Fruit fly (Drosophila melanogaster) whole organism, prepupa: Measurements from ENCODE around the gene CG33648.
A peak's percentile ranks its signal among the peaks of the same experiment; 100 is the strongest.

Source experiments
- Blimp-1 ChIP-seq: fragments of 200-800 bp; sonication (Bioruptor generic); optimal IDR thresholded peaks from 3 replicates; lab custom pipeline; 2017; ENCODE audit warnings: missing biosample characterization, missing genetic modification characterization, mild to moderate bottlenecking, moderate library complexity, missing genetic modification reagents
- CG10631 ChIP-seq: fragments of 200-800 bp; sonication (Bioruptor generic); optimal IDR thresholded peaks from 2 replicates; lab custom pipeline; 2016; ENCODE audit warnings: missing biosample characterization, missing genetic modification characterization
- CG11294 ChIP-seq: fragments of 200-800 bp; sonication (Bioruptor generic); IDR thresholded peaks from 2 replicates; pipeline ENCODE4 v1.3.6; 2022; ENCODE audit warnings: missing biosample characterization, missing genetic modification characterization
- CG11762 ChIP-seq: fragments of 200-800 bp; sonication (Bioruptor generic); optimal IDR thresholded peaks from 3 replicates; lab custom pipeline; 2016; ENCODE audit warnings: missing biosample characterization, missing genetic modification characterization; ENCODE audit not compliant: insufficient read depth
- CG11902 ChIP-seq: fragments of 200-800 bp; sonication (Bioruptor generic); optimal IDR thresholded peaks from 3 replicates; lab custom pipeline; 2016; ENCODE audit warnings: missing biosample characterization, missing genetic modification characterization
- CG16779 ChIP-seq: fragments of 200-800 bp; sonication (Bioruptor generic); optimal IDR thresholded peaks from 3 replicates; lab custom pipeline; 2017; ENCODE audit warnings: missing biosample characterization, mild to moderate bottlenecking, missing genetic modification characterization
- CG3032 ChIP-seq: fragments of 200-800 bp; optimal IDR thresholded peaks from 2 replicates; lab custom pipeline; 2019; ENCODE audit warnings: missing biosample characterization, mild to moderate bottlenecking, missing genetic modification characterization, moderate library complexity
- CG31627 ChIP-seq: fragments of 200-800 bp; sonication (Bioruptor generic); optimal IDR thresholded peaks from 3 replicates; lab custom pipeline; 2016; ENCODE audit warnings: missing biosample characterization, missing genetic modification characterization
- CG32006 ChIP-seq: fragments of 200-800 bp; sonication (Bioruptor generic); optimal IDR thresholded peaks from 3 replicates; lab custom pipeline; 2017; ENCODE audit warnings: missing biosample characterization, mild to moderate bottlenecking, missing genetic modification characterization
- CG34406 ChIP-seq: fragments of 200-800 bp; sonication (Bioruptor generic); optimal IDR thresholded peaks from 3 replicates; lab custom pipeline; 2016; ENCODE audit warnings: missing biosample characterization, missing genetic modification characterization
- CG3919 ChIP-seq: fragments of 200-800 bp; sonication (Bioruptor generic); optimal IDR thresholded peaks from 3 replicates; lab custom pipeline; 2016; ENCODE audit warnings: missing biosample characterization, missing genetic modification characterization
- CG4318 ChIP-seq: fragments of 200-800 bp; sonication (Bioruptor generic); optimal IDR thresholded peaks from 3 replicates; lab custom pipeline; 2017; ENCODE audit warnings: missing biosample characterization, mild to moderate bottlenecking, missing genetic modification characterization
- CG6163 ChIP-seq: fragments of 200-800 bp; sonication (Bioruptor generic); IDR thresholded peaks from 3 replicates; pipeline ENCODE4 v1.3.6; 2022; ENCODE audit warnings: missing biosample characterization, missing genetic modification characterization
- CG6276 ChIP-seq: fragments of 200-800 bp; sonication (Bioruptor generic); optimal IDR thresholded peaks from 2 replicates; lab custom pipeline; 2017; ENCODE audit warnings: missing biosample characterization, mild to moderate bottlenecking, missing genetic modification characterization
- CG6792 ChIP-seq: fragments of 200-800 bp; sonication (Bioruptor generic); optimal IDR thresholded peaks from 3 replicates; lab custom pipeline; 2016; ENCODE audit warnings: missing biosample characterization, missing genetic modification characterization
- CG6808 ChIP-seq: fragments of 200-800 bp; sonication (Bioruptor generic); optimal IDR thresholded peaks from 3 replicates; lab custom pipeline; 2017; ENCODE audit warnings: missing biosample characterization, missing genetic modification characterization, mild to moderate bottlenecking, moderate library complexity, missing genetic modification reagents
- CG7368 ChIP-seq: fragments of 200-800 bp; sonication (Bioruptor generic); optimal IDR thresholded peaks from 3 replicates; lab custom pipeline; 2016; ENCODE audit warnings: missing biosample characterization, missing genetic modification characterization
- CG8119 ChIP-seq: fragments of 200-800 bp; sonication (Bioruptor generic); IDR thresholded peaks from 3 replicates; pipeline ENCODE4 v1.3.6; 2022; ENCODE audit warnings: missing biosample characterization, missing genetic modification characterization
- CG8319 ChIP-seq: fragments of 200-800 bp; sonication (Bioruptor generic); optimal IDR thresholded peaks from 3 replicates; lab custom pipeline; 2016; ENCODE audit warnings: missing biosample characterization, missing genetic modification characterization
- CG8632 ChIP-seq: fragments of 200-800 bp; sonication (Bioruptor generic); optimal IDR thresholded peaks from 3 replicates; lab custom pipeline; 2016; ENCODE audit warnings: missing biosample characterization, missing genetic modification characterization
- CG9139 ChIP-seq: fragments of 200-800 bp; sonication (Bioruptor generic); optimal IDR thresholded peaks from 3 replicates; lab custom pipeline; 2017; ENCODE audit warnings: missing biosample characterization, mild to moderate bottlenecking, missing genetic modification characterization
- Eip75B ChIP-seq: fragments of 200-800 bp; sonication (Bioruptor generic); optimal IDR thresholded peaks from 3 replicates; lab custom pipeline; 2016; ENCODE audit warnings: missing biosample characterization, missing genetic modification characterization
- Ets96B ChIP-seq: fragments of 200-800 bp; optimal IDR thresholded peaks from 2 replicates; lab custom pipeline; 2019; ENCODE audit warnings: missing biosample characterization, mild to moderate bottlenecking, missing genetic modification characterization, moderate library complexity
- Gug ChIP-seq: fragments of 200-800 bp; sonication (Bioruptor generic); IDR thresholded peaks from 2 replicates; pipeline ENCODE4 v1.3.6; 2022; ENCODE audit warnings: missing biosample characterization, missing genetic modification characterization
- Hr39 ChIP-seq: fragments of 200-800 bp; sonication (Bioruptor generic); optimal IDR thresholded peaks from 2 replicates; lab custom pipeline; 2016; ENCODE audit warnings: missing biosample characterization, missing genetic modification characterization
- Hr4 ChIP-seq: fragments of 200-800 bp; sonication (Bioruptor generic); optimal IDR thresholded peaks from 3 replicates; lab custom pipeline; 2016; ENCODE audit warnings: missing biosample characterization, missing genetic modification characterization
- Met ChIP-seq: fragments of 200-800 bp; sonication (Bioruptor generic); optimal IDR thresholded peaks from 3 replicates; lab custom pipeline; 2016; ENCODE audit warnings: missing biosample characterization, missing genetic modification characterization
- OdsH ChIP-seq: fragments of 200-800 bp; sonication (Bioruptor generic); optimal IDR thresholded peaks from 3 replicates; lab custom pipeline; 2016; ENCODE audit warnings: missing biosample characterization, missing genetic modification characterization
- Sox14 ChIP-seq: fragments of 200-800 bp; sonication (Bioruptor generic); optimal IDR thresholded peaks from 3 replicates; lab custom pipeline; 2016; ENCODE audit warnings: missing biosample characterization, missing genetic modification characterization
- Sox15 ChIP-seq: fragments of 200-800 bp; sonication (Bioruptor generic); optimal IDR thresholded peaks from 3 replicates; lab custom pipeline; 2016; ENCODE audit warnings: missing biosample characterization, missing genetic modification characterization
- achi ChIP-seq: fragments of 200-800 bp; sonication (Bioruptor generic); optimal IDR thresholded peaks from 3 replicates; lab custom pipeline; 2016; ENCODE audit warnings: missing biosample characterization, missing genetic modification characterization
- acj6 ChIP-seq: fragments of 200-800 bp; sonication (Bioruptor generic); optimal IDR thresholded peaks from 3 replicates; lab custom pipeline; 2016; ENCODE audit warnings: missing biosample characterization, missing genetic modification characterization
- cyc ChIP-seq: fragments of 200-800 bp; sonication (Bioruptor generic); optimal IDR thresholded peaks from 3 replicates; lab custom pipeline; 2016; ENCODE audit warnings: missing biosample characterization, missing genetic modification characterization
- dac ChIP-seq: fragments of 200-800 bp; sonication (Bioruptor generic); optimal IDR thresholded peaks from 2 replicates; lab custom pipeline; 2017; ENCODE audit warnings: missing biosample characterization, mild to moderate bottlenecking, missing genetic modification characterization
- dsx ChIP-seq: fragments of 200-800 bp; optimal IDR thresholded peaks from 3 replicates; lab custom pipeline; 2019; ENCODE audit warnings: missing biosample characterization, mild to moderate bottlenecking, missing genetic modification characterization, moderate library complexity; ENCODE audit not compliant: poor library complexity, severe bottlenecking
- eg ChIP-seq: fragments of 200-800 bp; sonication (Bioruptor generic); IDR thresholded peaks from 3 replicates; pipeline ENCODE4 v1.3.6; 2022; ENCODE audit warnings: missing biosample characterization, missing genetic modification characterization
- esn ChIP-seq: fragments of 200-800 bp; sonication (Bioruptor generic); optimal IDR thresholded peaks from 2 replicates; lab custom pipeline; 2016; ENCODE audit warnings: missing biosample characterization, mild to moderate bottlenecking, missing genetic modification characterization, moderate library complexity
- fd59A ChIP-seq: fragments of 200-800 bp; sonication (Bioruptor generic); optimal IDR thresholded peaks from 2 replicates; lab custom pipeline; 2017; ENCODE audit warnings: missing biosample characterization, mild to moderate bottlenecking, missing genetic modification characterization, missing genetic modification reagents
- fd85E ChIP-seq: fragments of 200-800 bp; sonication (Bioruptor generic); optimal IDR thresholded peaks from 3 replicates; lab custom pipeline; 2016; ENCODE audit warnings: missing biosample characterization, missing genetic modification characterization
- pdm3 ChIP-seq: fragments of 200-800 bp; sonication (Bioruptor generic); optimal IDR thresholded peaks from 3 replicates; lab custom pipeline; 2016; ENCODE audit warnings: missing biosample characterization, missing genetic modification characterization
- salr ChIP-seq, 2 experiments: fragments of 200-800 bp; sonication (Bioruptor generic); optimal IDR thresholded peaks; 3 replicates each; lab custom pipeline; 2016 to 2018; ENCODE audit warnings: missing biosample characterization in 2 of 2, missing genetic modification characterization in 2 of 2, mild to moderate bottlenecking in 1 of 2
- spab ChIP-seq: fragments of 200-800 bp; sonication (Bioruptor generic); optimal IDR thresholded peaks from 2 replicates; lab custom pipeline; 2017; ENCODE audit warnings: missing biosample characterization, mild to moderate bottlenecking, missing genetic modification characterization, missing genetic modification reagents
- ss ChIP-seq, 2 experiments: fragments of 200-800 bp; sonication (Bioruptor generic); optimal IDR thresholded peaks; 2 replicates in 1 of 2; 3 replicates in 1 of 2; lab custom pipeline; 2017 to 2018; ENCODE audit warnings: mild to moderate bottlenecking in 2 of 2, missing biosample characterization in 2 of 2, missing genetic modification characterization in 2 of 2, moderate library complexity in 1 of 2
- svp ChIP-seq: fragments of 200-800 bp; sonication (Bioruptor generic); peaks from one replicate; lab custom pipeline; 2016; ENCODE audit warnings: missing biosample characterization, missing genetic modification characterization
- topi ChIP-seq: fragments of 200-800 bp; sonication (Bioruptor generic); optimal IDR thresholded peaks from 3 replicates; lab custom pipeline; 2016; ENCODE audit warnings: missing biosample characterization, missing genetic modification characterization

The CG33648 gene

dm6 chr2L:14527200-14527797 is 3.2 kb downstream of the CG33648 start:
- TF ChIP-seq fd59A (GFP tag; lab: Kevin White, UChicago), result no peak
- no peak for TF ChIP-seq CG9139 (GFP tag; lab: Kevin White, UChicago)
- no peak for TF ChIP-seq ss (GFP tag; optimal IDR thresholded peaks at IDR 0.05; lab: Kevin White, UChicago)
- 0 out of 3 replicates have a peak, but pooled peaks have one; percentile 17 for TF ChIP-seq CG6163 (GFP tag; lab: Robert Waterston, UW)
- TF ChIP-seq Met (GFP tag; lab: Kevin White, UChicago), result no peak
- TF ChIP-seq achi (GFP tag; lab: Kevin White, UChicago), result no peak
- peak; percentile 89 for TF ChIP-seq svp (GFP tag; lab: Kevin White, UChicago)
- TF ChIP-seq CG8119 (GFP tag; lab: Robert Waterston, UW), result peak; percentile 26; the same call in 1 of the 3 replicates
- TF ChIP-seq, all 60 proteins: peak for 3

dm6 chr2L:14528954-14529660 is 5.0 kb downstream of the CG33648 start:
- TF ChIP-seq CG10631 (GFP tag; lab: Kevin White, UChicago) (peak; percentile 77), Blimp-1 (GFP tag; lab: Kevin White, UChicago) (no peak), CG7368 (GFP tag; lab: Kevin White, UChicago) (no peak), achi (GFP tag; lab: Kevin White, UChicago) (peak; percentile 54), CG4318 (GFP tag; lab: Kevin White, UChicago) (peak; percentile 21), dsx (GFP tag; lab: Kevin White, UChicago) (peak; percentile 39), CG3919 (peak; percentile 59), CG6792 (GFP tag; lab: Kevin White, UChicago) (peak; percentile 26), CG11902 (GFP tag; lab: Kevin White, UChicago) (no peak), spab (peak; percentile 42), Sox15 (GFP tag; lab: Kevin White, UChicago) (no peak), CG11294 (GFP tag; lab: Robert Waterston, UW) (0 out of 2 replicates have a peak, but pooled peaks have one; percentile 15), OdsH (GFP tag; lab: Kevin White, UChicago) (peak; percentile 66), eg (GFP tag; lab: Robert Waterston, UW) (peak; percentile 63; the same call in 2 of the 3 replicates), CG11762 (GFP tag; lab: Kevin White, UChicago) (no peak), CG6808 (GFP tag; lab: Kevin White, UChicago) (peak; percentile 26), pdm3 (GFP tag; lab: Kevin White, UChicago) (peak; percentile 44), Met (GFP tag; lab: Kevin White, UChicago) (no peak), Hr39 (GFP tag; lab: Kevin White, UChicago) (no peak), fd85E (no peak), svp (GFP tag; lab: Kevin White, UChicago) (peak; percentile 75), Gug (0 out of 2 replicates have a peak, but pooled peaks have one; percentile 15), CG32006 (GFP tag; lab: Kevin White, UChicago) (peak; percentile 65), CG8119 (GFP tag; lab: Robert Waterston, UW) (peak; percentile 60; the same call in 1 of the 3 replicates), dac (GFP tag; lab: Kevin White, UChicago) (peak; percentile 29), esn (GFP tag; lab: Kevin White, UChicago) (no peak), Sox14 (GFP tag; lab: Kevin White, UChicago) (peak; percentile 55), acj6 (GFP tag; lab: Kevin White, UChicago) (peak; percentile 56), CG8632 (GFP tag; lab: Kevin White, UChicago) (no peak), CG8319 (GFP tag; lab: Kevin White, UChicago) (no peak), CG16779 (tag; lab: Kevin White, UChicago) (no peak), Ets96B (peak; percentile 71), CG3032 (peak; percentile 44), topi (GFP tag; lab: Kevin White, UChicago) (no peak), CG9139 (GFP tag; lab: Kevin White, UChicago) (no peak), CG31627 (GFP tag; lab: Kevin White, UChicago) (no peak), cyc (GFP tag; lab: Kevin White, UChicago) (no peak), Eip75B (GFP tag; lab: Kevin White, UChicago) (peak; percentile 21), CG6276 (GFP tag; lab: Kevin White, UChicago) (no peak), CG34406 (peak; percentile 11), ss (GFP tag; optimal IDR thresholded peaks at IDR 0.05; lab: Kevin White, UChicago) (peak; percentile 20 to 81), salr (GFP tag; optimal IDR thresholded peaks at IDR 0.05; lab: Kevin White, UChicago) (peak; percentile 15 to 33), fd59A (GFP tag; lab: Kevin White, UChicago) (peak; percentile 50), Hr4 (peak; percentile 63)
